Fruit fly (Drosophila melanogaster) whole organism, wandering third instar larva: ENCODE results near the gene CG8289.

Experiments
- Abd-B ChIP-seq: fragments of >200 bp; optimal IDR thresholded peaks from 2 replicates; lab custom pipeline; 2017; ENCODE audit warnings: missing biosample characterization, missing genetic modification characterization
- CG32264 ChIP-seq: fragments of 200-800 bp; sonication (Bioruptor generic); optimal IDR thresholded peaks from 2 replicates; lab custom pipeline; 2016; ENCODE audit warnings: missing biosample characterization, missing genetic modification characterization
- CG9705 ChIP-seq: fragments of 200-800 bp; sonication (Bioruptor generic); optimal IDR thresholded peaks from 2 replicates; lab custom pipeline; 2018; ENCODE audit warnings: missing biosample characterization, mild to moderate bottlenecking, missing genetic modification characterization
- CrebA ChIP-seq: fragments of 200-800 bp; sonication (Bioruptor generic); optimal IDR thresholded peaks from 2 replicates; lab custom pipeline; 2016; ENCODE audit warnings: missing biosample characterization, mild to moderate bottlenecking, missing genetic modification characterization, borderline replicate concordance
- Dfd ChIP-seq: fragments of >200 bp; optimal IDR thresholded peaks from 2 replicates; lab custom pipeline; 2017; ENCODE audit warnings: missing biosample characterization, missing genetic modification characterization
- Dif ChIP-seq: fragments of 200-275, 200-300 bp; sonication (Bioruptor generic); optimal IDR thresholded peaks from 2 replicates; lab custom pipeline; 2018; ENCODE audit warnings: missing biosample characterization, missing genetic modification characterization; ENCODE audit not compliant: partially characterized antibody
- GATAd ChIP-seq: sonication (Bioruptor generic); optimal IDR thresholded peaks from 2 replicates; lab custom pipeline; 2016; ENCODE audit warnings: missing biosample characterization, missing genetic modification characterization
- HLH106 ChIP-seq: fragments of 200-800 bp; optimal IDR thresholded peaks from 3 replicates; lab custom pipeline; 2019; ENCODE audit warnings: missing biosample characterization, mild to moderate bottlenecking, missing genetic modification characterization, moderate library complexity
- Hnf4 ChIP-seq: fragments of 200-800 bp; sonication (Bioruptor generic); optimal IDR thresholded peaks from 2 replicates; lab custom pipeline; 2016; ENCODE audit warnings: missing biosample characterization, mild to moderate bottlenecking, missing genetic modification characterization
- Hr78 ChIP-seq: fragments of >200 bp; optimal IDR thresholded peaks from 2 replicates; lab custom pipeline; 2017; ENCODE audit warnings: missing biosample characterization, missing genetic modification characterization
- Hr83 ChIP-seq: fragments of 200-300 bp; sonication (Bioruptor generic); optimal IDR thresholded peaks from 2 replicates; lab custom pipeline; 2016; ENCODE audit warnings: missing biosample characterization, mild to moderate bottlenecking, missing genetic modification characterization, moderate library complexity; ENCODE audit not compliant: poor library complexity, severe bottlenecking
- Jra ChIP-seq: sonication (Bioruptor generic); optimal IDR thresholded peaks from 2 replicates; lab custom pipeline; 2016; ENCODE audit warnings: missing biosample characterization, missing genetic modification characterization
- Mio ChIP-seq: sonication (Bioruptor generic); optimal IDR thresholded peaks from 2 replicates; lab custom pipeline; 2016; ENCODE audit warnings: missing biosample characterization, missing genetic modification characterization
- Myc ChIP-seq: fragments of >200 bp; optimal IDR thresholded peaks from 2 replicates; lab custom pipeline; 2017
- N ChIP-seq: fragments of >200 bp; optimal IDR thresholded peaks from 2 replicates; lab custom pipeline; 2018; ENCODE audit warnings: missing biosample characterization, missing external identifiers, missing genetic modification characterization
- OdsH ChIP-seq: fragments of 200-800 bp; sonication (Bioruptor generic); optimal IDR thresholded peaks from 2 replicates; lab custom pipeline; 2016; ENCODE audit warnings: missing biosample characterization, mild to moderate bottlenecking, missing genetic modification characterization
- Rel ChIP-seq, 2 experiments: fragments of 200-800 bp; sonication (Bioruptor generic) in 1 of 2; optimal IDR thresholded peaks; 2 replicates in 1 of 2; 3 replicates in 1 of 2; lab custom pipeline; 2016 to 2019; ENCODE audit warnings: mild to moderate bottlenecking in 2 of 2, missing biosample characterization in 2 of 2, missing genetic modification characterization in 2 of 2, moderate library complexity in 1 of 2
- Sp1 ChIP-seq: fragments of 200-800 bp; sonication (Bioruptor generic); optimal IDR thresholded peaks from 3 replicates; lab custom pipeline; 2019; ENCODE audit warnings: missing biosample characterization, mild to moderate bottlenecking, missing genetic modification characterization, moderate library complexity
- Vsx2 ChIP-seq: fragments of 200-300, 225-300 bp; sonication (Bioruptor generic); optimal IDR thresholded peaks from 2 replicates; lab custom pipeline; 2018; ENCODE audit warnings: missing biosample characterization, missing genetic modification characterization; ENCODE audit not compliant: partially characterized antibody
- br ChIP-seq: fragments of 200-800 bp; sonication (Bioruptor generic); optimal IDR thresholded peaks from 2 replicates; lab custom pipeline; 2016; ENCODE audit warnings: missing biosample characterization, missing genetic modification characterization
- brk ChIP-seq: fragments of 200-800 bp; sonication (Bioruptor generic); optimal IDR thresholded peaks from 2 replicates; lab custom pipeline; 2016; ENCODE audit warnings: missing biosample characterization, mild to moderate bottlenecking, missing genetic modification characterization
- dl ChIP-seq, 2 experiments: fragments of 175-275, 200-275 bp in 1 of 2; fragments of 200-275 bp in 1 of 2; sonication (Bioruptor generic); optimal IDR thresholded peaks; lab custom pipeline; 2018; ENCODE audit warnings: mild to moderate bottlenecking in 2 of 2, missing biosample characterization in 2 of 2, missing genetic modification characterization in 2 of 2, moderate library complexity in 2 of 2; ENCODE audit not compliant: partially characterized antibody in 2 of 2, insufficient read depth in 1 of 2
- dmrt93B ChIP-seq: fragments of 200-800 bp; sonication (Bioruptor generic); optimal IDR thresholded peaks from 2 replicates; lab custom pipeline; 2018; ENCODE audit warnings: missing biosample characterization, mild to moderate bottlenecking, missing genetic modification characterization
- dsf ChIP-seq: sonication (Bioruptor generic); optimal IDR thresholded peaks from 2 replicates; lab custom pipeline; 2016; ENCODE audit warnings: missing biosample characterization, missing genetic modification characterization, borderline replicate concordance
- ey ChIP-seq: fragments of 200-800 bp; sonication (Bioruptor generic); optimal IDR thresholded peaks from 2 replicates; lab custom pipeline; 2016; ENCODE audit warnings: missing biosample characterization, missing genetic modification characterization
- foxo ChIP-seq, 2 experiments: fragments of 200-800 bp; sonication (Bioruptor generic); optimal IDR thresholded peaks; 2 replicates in 1 of 2; 3 replicates in 1 of 2; lab custom pipeline; 2016 to 2017; ENCODE audit warnings: missing biosample characterization in 2 of 2, missing genetic modification characterization in 2 of 2
- fru ChIP-seq: fragments of 200-800 bp; sonication (Bioruptor generic); optimal IDR thresholded peaks from 3 replicates; lab custom pipeline; 2016; ENCODE audit warnings: missing biosample characterization, mild to moderate bottlenecking, missing genetic modification characterization
- h ChIP-seq: fragments of 200-800 bp; sonication (Bioruptor generic); optimal IDR thresholded peaks from 3 replicates; lab custom pipeline; 2016; ENCODE audit warnings: missing biosample characterization, mild to moderate bottlenecking, missing genetic modification characterization
- jim ChIP-seq: fragments of 175-275, 200-325 bp; sonication (Bioruptor generic); optimal IDR thresholded peaks from 2 replicates; lab custom pipeline; 2016; ENCODE audit warnings: missing biosample characterization, mild to moderate bottlenecking, missing genetic modification characterization
- lola ChIP-seq: fragments of >200 bp; optimal IDR thresholded peaks from 2 replicates; lab custom pipeline; 2017; ENCODE audit warnings: missing biosample characterization, missing genetic modification characterization
- pan ChIP-seq: fragments of >200 bp; optimal IDR thresholded peaks from 2 replicates; lab custom pipeline; 2017
- psq ChIP-seq: fragments of 200-800 bp; sonication (Bioruptor generic); optimal IDR thresholded peaks from 3 replicates; lab custom pipeline; 2017; ENCODE audit warnings: missing biosample characterization, mild to moderate bottlenecking, missing genetic modification characterization, moderate library complexity
- rgr ChIP-seq: fragments of 200-800 bp; sonication (Bioruptor generic); optimal IDR thresholded peaks from 3 replicates; lab custom pipeline; 2016; ENCODE audit warnings: missing biosample characterization, mild to moderate bottlenecking, missing genetic modification characterization
- sage ChIP-seq: fragments of 200-800 bp; sonication (Bioruptor generic); optimal IDR thresholded peaks from 2 replicates; lab custom pipeline; 2016; ENCODE audit warnings: missing biosample characterization, mild to moderate bottlenecking, missing genetic modification characterization
- sv ChIP-seq: fragments of 200-800 bp; sonication (Bioruptor generic); optimal IDR thresholded peaks from 3 replicates; lab custom pipeline; 2016; ENCODE audit warnings: missing biosample characterization, missing genetic modification characterization
- tai ChIP-seq: sonication (Bioruptor generic); optimal IDR thresholded peaks from 2 replicates; lab custom pipeline; 2016; ENCODE audit warnings: missing biosample characterization, missing genetic modification characterization
- usp ChIP-seq: fragments of >200 bp; optimal IDR thresholded peaks from 2 replicates; lab custom pipeline; 2017; ENCODE audit warnings: missing biosample characterization, missing genetic modification characterization
- woc ChIP-seq: sonication (Bioruptor generic); optimal IDR thresholded peaks from 2 replicates; lab custom pipeline; 2016; ENCODE audit warnings: missing biosample characterization, mild to moderate bottlenecking, missing genetic modification characterization

The CG8289 gene

dm6 chrX:17629317-17629716, 6.5 kb downstream of the CG8289 start, which contains the start of gene CG8326:
Gene CG8326, minus strand, starts transcription at chrX:17629492.
- no peak for TF ChIP-seq jim (GFP tag; lab: Kevin White, UChicago)
- no peak for TF ChIP-seq Vsx2 (GFP tag; lab: Kevin White, UChicago)
- TF ChIP-seq CG32264 (GFP tag; lab: Kevin White, UChicago), result no peak
- no peak for TF ChIP-seq lola (GFP tag; lab: Kevin White, UChicago)

dm6 chrX:17627090-17627992, 8.5 kb downstream of the CG8289 start, which contains the start of gene stas:
Gene stas, minus strand, starts transcription at chrX:17627895.
- no peak for TF ChIP-seq woc (GFP tag; lab: Kevin White, UChicago)
- peak; percentile 20 for TF ChIP-seq br (GFP tag; lab: Kevin White, UChicago)
- no peak for TF ChIP-seq dmrt93B (GFP tag; lab: Kevin White, UChicago)
- no peak for TF ChIP-seq GATAd (GFP tag; lab: Kevin White, UChicago)
- TF ChIP-seq Sp1, result peak; percentile 38
- peak; percentile 50 for TF ChIP-seq brk
- no peak for TF ChIP-seq lola (GFP tag; lab: Kevin White, UChicago)
- TF ChIP-seq tai (GFP tag; lab: Kevin White, UChicago), result no peak
- TF ChIP-seq CrebA (GFP tag; lab: Kevin White, UChicago), result no peak
- no peak for TF ChIP-seq Jra (GFP tag; lab: Kevin White, UChicago)
- TF ChIP-seq psq, result peak; percentile 12
- TF ChIP-seq Hr78 (GFP tag; lab: Kevin White, UChicago), result no peak
- TF ChIP-seq h (GFP tag; lab: Kevin White, UChicago), result peak; percentile 37
- TF ChIP-seq CG9705 (GFP tag; lab: Kevin White, UChicago), result peak; percentile 23
- TF ChIP-seq dl (GFP tag; optimal IDR thresholded peaks at IDR 0.05; lab: Kevin White, UChicago; ENCODE audit: insufficient read depth in 1 of 2, partially characterized antibody in 2 of 2), result no peak
- TF ChIP-seq Mio, result no peak
- peak; percentile 6 for TF ChIP-seq Hr83 (GFP tag; lab: Kevin White, UChicago)
- TF ChIP-seq rgr (GFP tag; lab: Kevin White, UChicago), result peak; percentile 16
- TF ChIP-seq HLH106 (tag; lab: Kevin White, UChicago), result peak; percentile 9
- no peak for TF ChIP-seq Myc
- no peak for TF ChIP-seq usp
- TF ChIP-seq foxo (GFP tag; optimal IDR thresholded peaks at IDR 0.05; lab: Kevin White, UChicago), result peak in 1 of 2 experiments; percentile 5
- TF ChIP-seq sv, result peak; percentile 17
- no peak for TF ChIP-seq CG32264 (GFP tag; lab: Kevin White, UChicago)
- no peak for TF ChIP-seq Dif (GFP tag; lab: Kevin White, UChicago)
- no peak for TF ChIP-seq sage
- no peak for TF ChIP-seq Abd-B
- TF ChIP-seq fru (GFP tag; lab: Kevin White, UChicago), result peak; percentile 37
- no peak for TF ChIP-seq Dfd (GFP tag; lab: Kevin White, UChicago)
- no peak for TF ChIP-seq pan
- TF ChIP-seq ey, result no peak
- TF ChIP-seq dsf (GFP tag; lab: Kevin White, UChicago), result no peak
- TF ChIP-seq jim (GFP tag; lab: Kevin White, UChicago), result no peak
- no peak for TF ChIP-seq Vsx2 (GFP tag; lab: Kevin White, UChicago)
- no peak for TF ChIP-seq N (GFP tag; lab: Kevin White, UChicago)
- TF ChIP-seq OdsH (GFP tag; lab: Kevin White, UChicago), result peak; percentile 7
- peak; percentile 15 for TF ChIP-seq Rel (GFP tag; optimal IDR thresholded peaks at IDR 0.05; lab: Kevin White, UChicago)
- TF ChIP-seq Rel (tag; optimal IDR thresholded peaks at IDR 0.05; lab: Kevin White, UChicago), result peak; percentile 35
- TF ChIP-seq Hnf4, result peak; percentile 21
